Worm (Caenorhabditis elegans) whole organism, L1 larva: ENCODE data around the gene golg-2.

ENCODE experiments used
- nhr-237 ChIP-seq: fragments of 150-350 bp; optimal IDR thresholded peaks from 2 replicates; lab custom pipeline; 2014; ENCODE audit warnings: missing biosample characterization, missing genetic modification characterization
- nhr-76 ChIP-seq: sonication (generic microtip); optimal IDR thresholded peaks from 2 replicates; lab custom pipeline; 2017; ENCODE audit warnings: missing biosample characterization, missing genetic modification characterization
- tbx-2 ChIP-seq: sonication (generic microtip); optimal IDR thresholded peaks from 2 replicates; lab custom pipeline; 2016; ENCODE audit warnings: missing genetic modification characterization, missing compliant biosample characterization

ce11 chrII:5001866-5002265 is 38.0 kb downstream of the golg-2 start:
- TF ChIP-seq tbx-2 (tag; lab: Kevin White, UChicago) (no peak), nhr-76 (tag; lab: Kevin White, UChicago) (no peak), nhr-237 (tag; lab: Kevin White, UChicago) (no peak)
